Fruit fly (Drosophila melanogaster): ENCODE results near the gene trem.
A peak's percentile ranks its signal among the peaks of the same experiment; 100 is the strongest.

The trem gene

dm6 chr3R:20013404-20013922, 17.6 kb downstream of the trem start, which contains the start of the genes CG17190 and CG4836:
Gene CG17190, minus strand, starts transcription at chr3R:20013504.
Gene CG4836, plus strand, starts transcription at chr3R:20013872.
- TF ChIP-seq insv (optimal IDR thresholded peaks at IDR 0.05) (no peak), ttk (optimal IDR thresholded peaks at IDR 0.05) (no peak), psq (optimal IDR thresholded peaks at IDR 0.05) (no peak), h (optimal IDR thresholded peaks at IDR 0.05) (no peak), Sin3A (optimal IDR thresholded peaks at IDR 0.05) (no peak), Myc (optimal IDR thresholded peaks at IDR 0.05) (no peak)

DNA sequence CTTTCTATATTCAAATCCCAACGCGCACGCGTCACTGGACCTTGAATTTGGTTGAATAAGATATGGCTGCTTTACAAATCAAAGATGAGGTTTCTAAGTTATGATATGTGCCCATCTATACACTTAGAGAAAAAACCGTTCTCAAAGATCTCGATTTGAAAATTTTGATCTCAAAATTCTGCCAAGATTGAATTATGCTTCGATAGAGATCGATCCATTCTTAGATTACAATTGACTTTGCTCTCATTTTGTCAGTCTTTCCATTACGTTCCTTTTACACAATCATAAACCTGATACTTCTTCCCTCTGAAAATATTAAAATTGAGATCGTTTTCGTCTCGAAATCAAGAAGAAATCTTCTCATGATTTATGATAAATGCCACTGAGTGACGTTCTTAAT, 18.4 kb downstream of the trem start:
- TF ChIP-seq psq (optimal IDR thresholded peaks at IDR 0.05) (no peak), ttk (optimal IDR thresholded peaks at IDR 0.05) (no peak), Myc (optimal IDR thresholded peaks at IDR 0.05) (no peak), insv (optimal IDR thresholded peaks at IDR 0.05) (no peak), Sin3A (optimal IDR thresholded peaks at IDR 0.05) (no peak), h (optimal IDR thresholded peaks at IDR 0.05) (no peak)

DNA sequence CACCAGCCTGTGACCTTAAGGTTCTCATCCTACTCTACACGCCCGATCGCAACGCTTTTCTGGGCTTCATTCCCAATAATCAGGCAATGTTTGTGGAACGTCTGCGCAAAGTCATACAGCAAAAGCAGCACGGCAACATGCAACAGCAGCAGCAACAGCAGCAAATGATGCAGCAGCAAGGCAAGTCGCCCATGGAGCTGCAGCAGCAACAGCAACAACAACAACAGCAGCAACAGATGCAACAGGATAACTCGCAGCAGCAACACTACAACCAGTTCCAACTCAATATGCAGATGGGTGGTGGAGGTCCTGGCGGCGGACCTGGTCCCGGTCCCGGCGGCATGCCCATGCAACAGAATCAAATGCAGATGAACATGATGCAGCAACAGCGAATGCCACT, 20.2 kb downstream of the trem start:
- TF ChIP-seq psq (optimal IDR thresholded peaks at IDR 0.05) (no peak), insv (optimal IDR thresholded peaks at IDR 0.05) (no peak), ttk (optimal IDR thresholded peaks at IDR 0.05) (no peak), h (optimal IDR thresholded peaks at IDR 0.05) (no peak), Myc (optimal IDR thresholded peaks at IDR 0.05) (no peak), Sin3A (optimal IDR thresholded peaks at IDR 0.05) (no peak)

- no peak for TF ChIP-seq h (optimal IDR thresholded peaks at IDR 0.05)
- TF ChIP-seq psq (optimal IDR thresholded peaks at IDR 0.05), result peak; percentile 91
Observed at dm6 chr3R:20008372-20009051, 22.6 kb downstream of the trem start, which contains the start of the genes Hs6st and MED25. Gene Hs6st, minus strand, starts transcription at chr3R:20008512. Gene MED25, plus strand, starts transcription at chr3R:20008947.

- TF ChIP-seq Sin3A (optimal IDR thresholded peaks at IDR 0.05) (no peak), ttk (optimal IDR thresholded peaks at IDR 0.05) (no peak), insv (optimal IDR thresholded peaks at IDR 0.05) (no peak), Myc (optimal IDR thresholded peaks at IDR 0.05) (no peak), h (optimal IDR thresholded peaks at IDR 0.05) (no peak), psq (optimal IDR thresholded peaks at IDR 0.05) (no peak)
Observed at dm6 chr3R:20007399-20008285, 23.5 kb downstream of the trem start.

- no peak for TF ChIP-seq psq (optimal IDR thresholded peaks at IDR 0.05)
- TF ChIP-seq h (optimal IDR thresholded peaks at IDR 0.05), result no peak
- TF ChIP-seq Myc (optimal IDR thresholded peaks at IDR 0.05), result no peak
Observed at dm6 chr3R:20006617-20007016, 24.5 kb downstream of the trem start.

- TF ChIP-seq psq (optimal IDR thresholded peaks at IDR 0.05), result no peak
- TF ChIP-seq insv (optimal IDR thresholded peaks at IDR 0.05), result no peak
- no peak for TF ChIP-seq h (optimal IDR thresholded peaks at IDR 0.05)
- no peak for TF ChIP-seq Sin3A (optimal IDR thresholded peaks at IDR 0.05)
- no peak for TF ChIP-seq ttk (optimal IDR thresholded peaks at IDR 0.05)
- TF ChIP-seq Myc (optimal IDR thresholded peaks at IDR 0.05), result no peak
Observed at dm6 chr3R:20004697-20005096, 26.4 kb downstream of the trem start.

DNA sequence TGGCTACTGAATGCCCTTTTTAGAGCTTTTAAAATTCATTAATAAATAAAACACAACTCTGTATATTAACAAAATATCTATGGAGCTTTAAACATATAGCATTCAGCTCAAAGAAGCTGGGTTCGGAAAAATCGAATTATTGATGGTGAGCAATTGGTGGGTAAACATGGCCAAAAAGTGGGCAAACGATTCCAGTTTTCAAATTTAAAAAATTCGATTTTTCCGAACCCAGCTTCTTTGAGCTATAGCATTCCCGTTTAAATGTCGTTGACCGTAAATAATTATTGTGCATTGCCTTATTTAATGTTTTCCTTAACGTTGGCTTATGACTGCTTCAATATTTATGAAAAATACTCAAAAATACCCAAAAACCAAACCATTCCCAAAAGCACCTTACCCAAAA, 29.5 kb downstream of the trem start:
- no peak for TF ChIP-seq ttk (optimal IDR thresholded peaks at IDR 0.05)
- no peak for TF ChIP-seq psq (optimal IDR thresholded peaks at IDR 0.05)
- TF ChIP-seq Sin3A (optimal IDR thresholded peaks at IDR 0.05), result no peak

- no peak for TF ChIP-seq ttk (optimal IDR thresholded peaks at IDR 0.05)
- no peak for TF ChIP-seq Myc (optimal IDR thresholded peaks at IDR 0.05)
- no peak for TF ChIP-seq insv (optimal IDR thresholded peaks at IDR 0.05)
- no peak for TF ChIP-seq psq (optimal IDR thresholded peaks at IDR 0.05)
- no peak for TF ChIP-seq Sin3A (optimal IDR thresholded peaks at IDR 0.05)
Observed at dm6 chr3R:19999474-19999873, 31.6 kb downstream of the trem start.

- no peak for TF ChIP-seq insv (optimal IDR thresholded peaks at IDR 0.05)
- TF ChIP-seq psq (optimal IDR thresholded peaks at IDR 0.05), result no peak
- TF ChIP-seq ttk (optimal IDR thresholded peaks at IDR 0.05), result no peak
- no peak for TF ChIP-seq Sin3A (optimal IDR thresholded peaks at IDR 0.05)
- no peak for TF ChIP-seq Myc (optimal IDR thresholded peaks at IDR 0.05)
- no peak for TF ChIP-seq h (optimal IDR thresholded peaks at IDR 0.05)
Observed at dm6 chr3R:19998418-19998817, 32.7 kb downstream of the trem start.

DNA sequence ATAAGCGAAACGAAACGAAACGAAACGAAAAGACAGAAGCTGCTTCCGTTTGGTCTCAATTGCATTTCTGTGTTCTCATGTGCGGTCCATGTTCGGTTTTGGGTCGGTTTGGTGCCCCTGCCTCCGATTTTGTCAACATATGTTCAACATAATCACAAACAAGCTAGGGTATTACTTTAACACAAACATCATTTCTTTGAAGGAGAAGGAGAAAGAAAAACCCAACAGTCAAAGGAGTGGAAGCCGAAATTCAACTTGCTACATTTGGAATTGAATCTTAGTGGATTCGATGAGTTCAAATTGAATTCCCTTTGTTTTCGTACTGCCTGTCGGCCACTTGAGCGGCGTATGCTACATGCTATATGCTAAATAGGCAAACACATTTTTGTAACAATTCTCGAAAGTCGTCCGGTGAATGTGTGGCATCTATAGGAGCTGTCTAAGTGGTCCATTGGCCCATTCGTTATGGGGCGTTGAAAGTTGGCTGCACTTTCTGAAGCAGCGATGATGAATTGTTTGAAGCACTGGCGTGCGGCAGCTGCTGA, 33.5 kb downstream of the trem start:
- TF ChIP-seq Sin3A (optimal IDR thresholded peaks at IDR 0.05) (no peak), Myc (optimal IDR thresholded peaks at IDR 0.05) (no peak), ttk (optimal IDR thresholded peaks at IDR 0.05) (no peak), h (optimal IDR thresholded peaks at IDR 0.05) (no peak), psq (optimal IDR thresholded peaks at IDR 0.05) (no peak), insv (optimal IDR thresholded peaks at IDR 0.05) (no peak)

dm6 chr3R:19996433-19996832, 34.7 kb downstream of the trem start:
- TF ChIP-seq h (optimal IDR thresholded peaks at IDR 0.05) (no peak), ttk (optimal IDR thresholded peaks at IDR 0.05) (no peak), insv (optimal IDR thresholded peaks at IDR 0.05) (no peak), psq (optimal IDR thresholded peaks at IDR 0.05) (no peak), Sin3A (optimal IDR thresholded peaks at IDR 0.05) (no peak)

Measured in Kc167 (cell line).